Worm (Caenorhabditis elegans) whole organism, mixed stage, embryonic: ENCODE results near the gene K09E4.1.

Experiments used
- M03D4.4 ChIP-seq: sonication (generic microtip); optimal IDR thresholded peaks from 2 replicates; lab custom pipeline; 2017; ENCODE audit warnings: mild to moderate bottlenecking, missing genetic modification characterization, missing compliant biosample characterization
- bed-3 ChIP-seq: fragments of 200-800 bp; sonication (Bioruptor generic); optimal IDR thresholded peaks from 3 replicates; lab custom pipeline; 2018; ENCODE audit warnings: mild to moderate bottlenecking, missing genetic modification characterization, moderate library complexity, missing compliant biosample characterization
- blmp-1 ChIP-seq: fragments of 150-350 bp; optimal IDR thresholded peaks from 2 replicates; lab custom pipeline; 2014; ENCODE audit warnings: missing biosample characterization, missing genetic modification characterization
- ceh-39 ChIP-seq: fragments of 150-350 bp; optimal IDR thresholded peaks from 2 replicates; lab custom pipeline; 2014; ENCODE audit warnings: missing biosample characterization, missing genetic modification characterization
- ceh-43 ChIP-seq: fragments of 200-800 bp; sonication (Bioruptor generic); optimal IDR thresholded peaks from 2 replicates; lab custom pipeline; 2018; ENCODE audit warnings: mild to moderate bottlenecking, missing genetic modification characterization, moderate library complexity, missing compliant biosample characterization
- ceh-83 ChIP-seq: fragments of 200-800 bp; sonication (Bioruptor generic); optimal IDR thresholded peaks from 2 replicates; lab custom pipeline; 2018; ENCODE audit warnings: mild to moderate bottlenecking, missing genetic modification characterization, missing compliant biosample characterization
- ces-1 ChIP-seq: fragments of 150-350 bp; optimal IDR thresholded peaks from 2 replicates; lab custom pipeline; 2014; ENCODE audit warnings: missing biosample characterization, missing genetic modification reagents, missing genetic modification characterization
- cnd-1 ChIP-seq: fragments of 200-800 bp; sonication (Bioruptor generic); optimal IDR thresholded peaks from 2 replicates; lab custom pipeline; 2018; ENCODE audit warnings: mild to moderate bottlenecking, missing genetic modification characterization, missing compliant biosample characterization
- drap-1 ChIP-seq: fragments of 200-800 bp; sonication (Bioruptor generic); optimal IDR thresholded peaks from 3 replicates; lab custom pipeline; 2018; ENCODE audit warnings: mild to moderate bottlenecking, missing genetic modification characterization, missing compliant biosample characterization
- elt-1 ChIP-seq: sonication (generic microtip); optimal IDR thresholded peaks from 2 replicates; lab custom pipeline; 2017; ENCODE audit warnings: missing genetic modification characterization, mild to moderate bottlenecking, missing compliant biosample characterization, antibody characterized with exemption, moderate library complexity, borderline replicate concordance; ENCODE audit not compliant: insufficient read depth
- elt-3 ChIP-seq: fragments of 150-350 bp; optimal IDR thresholded peaks from 2 replicates; lab custom pipeline; 2014; ENCODE audit warnings: missing biosample characterization, missing genetic modification characterization
- flh-1 ChIP-seq: fragments of 200-800 bp; sonication (Bioruptor generic); optimal IDR thresholded peaks from 2 replicates; lab custom pipeline; 2018; ENCODE audit warnings: mild to moderate bottlenecking, missing genetic modification characterization, moderate library complexity, missing compliant biosample characterization
- ham-2 ChIP-seq: fragments of 200-800 bp; sonication (Bioruptor generic); optimal IDR thresholded peaks from 2 replicates; lab custom pipeline; 2018; ENCODE audit warnings: mild to moderate bottlenecking, missing genetic modification characterization, missing compliant biosample characterization
- hlh-1 ChIP-seq: fragments of 150-350 bp; optimal IDR thresholded peaks from 2 replicates; lab custom pipeline; 2014; ENCODE audit warnings: missing biosample characterization, missing genetic modification reagents, missing genetic modification characterization
- lin-13 ChIP-seq: fragments of 150-350 bp; optimal IDR thresholded peaks from 2 replicates; lab custom pipeline; 2014; ENCODE audit warnings: missing biosample characterization, missing genetic modification characterization
- lin-32 ChIP-seq: fragments of 200-800 bp; sonication (Bioruptor generic); optimal IDR thresholded peaks from 2 replicates; lab custom pipeline; 2018; ENCODE audit warnings: mild to moderate bottlenecking, missing genetic modification characterization, missing compliant biosample characterization
- lsy-2 ChIP-seq: fragments of 150-350 bp; optimal IDR thresholded peaks from 2 replicates; lab custom pipeline; 2014; ENCODE audit warnings: missing biosample characterization, missing genetic modification characterization
- mab-5 ChIP-seq: fragments of 150-350 bp; optimal IDR thresholded peaks from 2 replicates; lab custom pipeline; 2014; ENCODE audit warnings: missing biosample characterization, missing genetic modification characterization
- mep-1 ChIP-seq: fragments of 150-350 bp; optimal IDR thresholded peaks from 2 replicates; lab custom pipeline; 2017; ENCODE audit warnings: missing biosample characterization, missing genetic modification reagents, missing genetic modification characterization, inconsistent platforms
- mls-2 ChIP-seq: sonication (generic microtip); optimal IDR thresholded peaks from 2 replicates; lab custom pipeline; 2016; ENCODE audit warnings: mild to moderate bottlenecking, missing genetic modification characterization, moderate library complexity, missing compliant biosample characterization
- nhr-12 ChIP-seq: fragments of 150-350 bp; optimal IDR thresholded peaks from 2 replicates; lab custom pipeline; 2014; ENCODE audit warnings: missing biosample characterization, missing genetic modification characterization
- nhr-2 ChIP-seq: fragments of 150-350 bp; optimal IDR thresholded peaks from 2 replicates; lab custom pipeline; 2014; ENCODE audit warnings: missing biosample characterization, missing genetic modification characterization
- nhr-237 ChIP-seq: fragments of 150-350 bp; optimal IDR thresholded peaks from 2 replicates; lab custom pipeline; 2014; ENCODE audit warnings: missing biosample characterization, missing genetic modification characterization
- nhr-28 ChIP-seq: fragments of 150-350 bp; optimal IDR thresholded peaks from 2 replicates; lab custom pipeline; 2014; ENCODE audit warnings: missing biosample characterization, missing genetic modification characterization
- nhr-76 ChIP-seq: sonication (generic microtip); optimal IDR thresholded peaks from 2 replicates; lab custom pipeline; 2017; ENCODE audit warnings: missing biosample characterization, missing genetic modification characterization
- pha-4 ChIP-seq: fragments of 150-350 bp; optimal IDR thresholded peaks from 2 replicates; lab custom pipeline; 2018; ENCODE audit warnings: missing biosample characterization, missing genetic modification reagents, missing genetic modification characterization
- sem-2 ChIP-seq: fragments of 200-800 bp; sonication (Bioruptor generic); optimal IDR thresholded peaks from 2 replicates; lab custom pipeline; 2018; ENCODE audit warnings: mild to moderate bottlenecking, missing genetic modification characterization, missing compliant biosample characterization
- snpc-4 ChIP-seq: fragments of 150-350 bp; optimal IDR thresholded peaks from 2 replicates; lab custom pipeline; 2014; ENCODE audit warnings: missing biosample characterization, missing genetic modification characterization
- sptf-1 ChIP-seq: sonication (generic microtip); optimal IDR thresholded peaks from 2 replicates; lab custom pipeline; 2017; ENCODE audit warnings: mild to moderate bottlenecking, missing genetic modification characterization, moderate library complexity, missing compliant biosample characterization
- tbx-8 ChIP-seq: fragments of 200-800 bp; sonication (Bioruptor generic); optimal IDR thresholded peaks from 2 replicates; lab custom pipeline; 2018; ENCODE audit warnings: mild to moderate bottlenecking, missing genetic modification characterization, moderate library complexity, missing compliant biosample characterization
- unc-120 ChIP-seq: sonication (generic microtip); optimal IDR thresholded peaks from 2 replicates; lab custom pipeline; 2017; ENCODE audit warnings: missing genetic modification characterization, missing compliant biosample characterization; ENCODE audit not compliant: poor library complexity, severe bottlenecking
- unc-39 ChIP-seq: fragments of 150-350 bp; optimal IDR thresholded peaks from 2 replicates; lab custom pipeline; 2014; ENCODE audit warnings: missing biosample characterization, missing genetic modification characterization
- unc-62 ChIP-seq: fragments of 150-350 bp; optimal IDR thresholded peaks from 2 replicates; lab custom pipeline; 2014; ENCODE audit warnings: missing biosample characterization, missing genetic modification reagents, missing genetic modification characterization
- zip-8 ChIP-seq: fragments of 150-350 bp; optimal IDR thresholded peaks from 2 replicates; lab custom pipeline; 2014; ENCODE audit warnings: missing biosample characterization, missing genetic modification characterization
- ztf-11 ChIP-seq: fragments of 150-350 bp; optimal IDR thresholded peaks from 2 replicates; lab custom pipeline; 2014; ENCODE audit warnings: missing biosample characterization, missing genetic modification characterization

The K09E4.1 gene

DNA sequence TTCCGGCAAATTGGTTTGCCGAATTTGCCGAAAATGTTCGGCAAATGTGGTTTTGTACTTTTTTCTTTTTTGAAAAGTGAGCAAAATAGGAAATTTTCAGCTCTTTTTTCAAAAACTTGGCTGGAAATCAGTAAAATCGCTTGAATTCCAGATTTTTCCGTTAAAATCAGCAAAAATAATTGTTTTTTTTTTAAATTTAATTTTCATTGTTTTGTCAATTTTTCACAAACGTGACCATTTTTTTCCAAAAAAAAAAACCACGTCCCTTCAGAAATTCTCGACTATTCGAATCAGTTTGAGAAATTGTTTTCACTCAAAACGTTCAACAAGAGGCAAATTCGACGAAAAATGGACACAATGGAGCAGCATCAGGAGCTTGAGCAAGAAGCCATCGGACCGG is at the start of gene K09E4.1:
TSS of gene K09E4.1 (plus strand) at position 301 of the 400 bp plus-strand sequence.
- TF ChIP-seq flh-1 (GFP tag; lab: Kevin White, UChicago) (no peak), zip-8 (no peak), elt-1 (tag; lab: Kevin White, UChicago) (no peak), unc-39 (tag; lab: Kevin White, UChicago) (no peak), drap-1 (no peak), lin-32 (GFP tag; lab: Kevin White, UChicago) (no peak), mep-1 (tag; lab: Kevin White, UChicago) (no peak), hlh-1 (tag; lab: Kevin White, UChicago) (no peak), ham-2 (GFP tag; lab: Kevin White, UChicago) (no peak), bed-3 (no peak), ceh-83 (GFP tag; lab: Kevin White, UChicago) (no peak), mls-2 (tag; lab: Kevin White, UChicago) (no peak), nhr-237 (tag; lab: Kevin White, UChicago) (no peak), ceh-43 (GFP tag; lab: Kevin White, UChicago) (no peak), elt-3 (tag; lab: Kevin White, UChicago) (no peak), nhr-28 (tag; lab: Kevin White, UChicago) (no peak), ces-1 (GFP tag; lab: Kevin White, UChicago) (no peak)

ce11 chrII:14089796-14090372 is 47.8 kb upstream of the K09E4.1 start:
- no peak for TF ChIP-seq mep-1 (tag; lab: Kevin White, UChicago)
- TF ChIP-seq unc-120 (tag; lab: Kevin White, UChicago), result no peak
- no peak for TF ChIP-seq nhr-2 (tag; lab: Kevin White, UChicago)
- TF ChIP-seq lin-13 (tag; lab: Kevin White, UChicago), result no peak
- no peak for TF ChIP-seq ceh-39 (tag; lab: Kevin White, UChicago)
- no peak for TF ChIP-seq flh-1 (GFP tag; lab: Kevin White, UChicago)
- TF ChIP-seq sem-2, result no peak
- TF ChIP-seq nhr-28 (tag; lab: Kevin White, UChicago), result no peak
- TF ChIP-seq nhr-76 (tag; lab: Kevin White, UChicago), result no peak
- TF ChIP-seq M03D4.4 (tag; lab: Kevin White, UChicago), result no peak
- no peak for TF ChIP-seq tbx-8 (GFP tag; lab: Kevin White, UChicago)
- TF ChIP-seq unc-62, result no peak

- TF ChIP-seq ztf-11 (tag; lab: Kevin White, UChicago) (no peak), lin-13 (tag; lab: Kevin White, UChicago) (no peak), zip-8 (no peak), sptf-1 (tag; lab: Kevin White, UChicago) (no peak), nhr-12 (tag; lab: Kevin White, UChicago) (no peak), elt-3 (tag; lab: Kevin White, UChicago) (no peak), M03D4.4 (tag; lab: Kevin White, UChicago) (no peak), tbx-8 (GFP tag; lab: Kevin White, UChicago) (no peak), ham-2 (GFP tag; lab: Kevin White, UChicago) (no peak), mep-1 (tag; lab: Kevin White, UChicago) (no peak), elt-1 (tag; lab: Kevin White, UChicago) (no peak), flh-1 (GFP tag; lab: Kevin White, UChicago) (no peak), pha-4 (tag; lab: Kevin White, UChicago) (no peak), nhr-2 (tag; lab: Kevin White, UChicago) (no peak), unc-62 (no peak), bed-3 (no peak), nhr-76 (tag; lab: Kevin White, UChicago) (no peak), blmp-1 (tag; lab: Kevin White, UChicago) (no peak)
These were observed 46.5 kb upstream of the K09E4.1 start for ce11 chrII:14091182-14091581.

DNA sequence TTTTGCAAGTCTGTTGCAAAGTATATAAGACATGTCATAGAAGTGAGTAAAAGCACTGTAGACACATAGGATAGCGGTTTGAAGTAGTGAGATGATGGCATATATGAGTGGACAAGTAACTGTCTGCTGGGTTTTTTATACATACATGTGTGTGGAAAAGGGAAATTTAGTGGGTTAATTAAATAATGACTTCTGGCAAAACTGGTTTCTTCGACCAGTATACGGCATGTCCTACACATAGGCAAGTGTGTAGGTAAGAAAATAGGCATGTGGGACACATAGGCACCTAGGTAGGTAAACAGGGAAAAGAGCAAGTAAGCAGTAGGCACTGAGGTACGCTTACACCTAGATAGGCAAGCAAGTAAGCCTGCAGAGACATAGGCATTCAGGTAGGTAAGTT is 43.0 kb upstream of the K09E4.1 start, which contains the start of gene col-87:
TSS of gene col-87 (minus strand) at position 101 of the 400 bp plus-strand sequence.
- no peak for TF ChIP-seq tbx-8 (GFP tag; lab: Kevin White, UChicago)
- TF ChIP-seq nhr-28 (tag; lab: Kevin White, UChicago), result no peak
- no peak for TF ChIP-seq mab-5 (tag; lab: Kevin White, UChicago)
- TF ChIP-seq ham-2 (GFP tag; lab: Kevin White, UChicago), result no peak
- no peak for TF ChIP-seq lsy-2 (tag; lab: Kevin White, UChicago)
- TF ChIP-seq zip-8, result no peak
- TF ChIP-seq snpc-4 (tag; lab: Kevin White, UChicago), result no peak
- no peak for TF ChIP-seq cnd-1 (tag; lab: Kevin White, UChicago)
- TF ChIP-seq sptf-1 (tag; lab: Kevin White, UChicago), result no peak
- no peak for TF ChIP-seq nhr-2 (tag; lab: Kevin White, UChicago)
- TF ChIP-seq drap-1, result no peak
